Worm (Caenorhabditis elegans) whole organism, mixed stage, embryonic: ENCODE measurements around the gene cpin-1.

Experiments
- elt-3 ChIP-seq: fragments of 150-350 bp; optimal IDR thresholded peaks from 2 replicates; lab custom pipeline; 2014; ENCODE audit warnings: missing biosample characterization, missing genetic modification characterization
- lin-13 ChIP-seq: fragments of 150-350 bp; optimal IDR thresholded peaks from 2 replicates; lab custom pipeline; 2014; ENCODE audit warnings: missing biosample characterization, missing genetic modification characterization
- mab-5 ChIP-seq: fragments of 150-350 bp; optimal IDR thresholded peaks from 2 replicates; lab custom pipeline; 2014; ENCODE audit warnings: missing biosample characterization, missing genetic modification characterization
- pha-4 ChIP-seq: fragments of 150-350 bp; optimal IDR thresholded peaks from 2 replicates; lab custom pipeline; 2018; ENCODE audit warnings: missing biosample characterization, missing genetic modification reagents, missing genetic modification characterization

DNA sequence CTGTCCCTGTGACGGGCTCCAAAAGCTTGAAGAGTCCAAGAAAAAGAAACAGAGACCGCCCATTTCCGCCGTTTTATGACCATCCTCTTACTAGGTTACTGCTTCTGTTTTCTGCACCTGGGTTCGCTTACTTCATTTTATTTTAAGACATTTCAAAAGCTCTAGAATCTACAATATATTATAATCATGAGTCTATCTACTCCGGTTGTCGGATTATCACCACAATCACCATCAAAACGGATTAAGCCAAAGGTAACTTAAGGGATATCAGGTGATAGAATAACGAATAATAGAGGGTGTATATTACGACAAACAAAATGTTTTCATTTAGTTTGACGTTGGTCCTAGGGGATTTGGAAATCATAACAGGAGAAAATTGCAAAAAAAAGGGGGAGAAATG lies 18.1 kb upstream of the cpin-1 start:
- no peak for TF ChIP-seq elt-3 (tag; lab: Kevin White, UChicago)
- no peak for TF ChIP-seq mab-5
- TF ChIP-seq lin-13 (tag; lab: Kevin White, UChicago) = no peak
- TF ChIP-seq pha-4 (tag; lab: Kevin White, UChicago) = no peak
